Worm (Caenorhabditis elegans) whole organism, L4 larva: ENCODE data around the gene nlp-57.

Experiments used
- F44E2.7 ChIP-seq: fragments of 200-800 bp; sonication (Bioruptor generic); IDR thresholded peaks from 2 replicates; pipeline ENCODE4 v2.1.2; 2022; ENCODE audit warnings: missing genetic modification characterization, missing compliant biosample characterization
- F49E8.2 ChIP-seq: sonication (generic microtip); optimal IDR thresholded peaks from 2 replicates; lab custom pipeline; 2016; ENCODE audit warnings: missing compliant biosample characterization, mild to moderate bottlenecking, missing genetic modification characterization, borderline replicate concordance
- R02D3.7 ChIP-seq: fragments of 150-350 bp; sonication (generic microtip); optimal IDR thresholded peaks from 3 replicates; lab custom pipeline; 2014; ENCODE audit warnings: missing biosample characterization, missing genetic modification characterization
- T20F7.1 ChIP-seq: fragments of 200-800 bp; sonication (Bioruptor generic); optimal IDR thresholded peaks from 2 replicates; lab custom pipeline; 2018; ENCODE audit warnings: mild to moderate bottlenecking, missing genetic modification characterization, missing compliant biosample characterization
- T26A8.4 ChIP-seq: fragments of 200-800 bp; sonication (Bioruptor generic); IDR thresholded peaks from 2 replicates; pipeline ENCODE4 v1.3.6; 2022; ENCODE audit warnings: missing genetic modification characterization, missing compliant biosample characterization
- Y48G9A.11 ChIP-seq: fragments of 200-800 bp; sonication (Bioruptor generic); IDR thresholded peaks from 2 replicates; pipeline ENCODE4 v1.3.6; 2022; ENCODE audit warnings: missing genetic modification reagents, missing genetic modification characterization, missing compliant biosample characterization
- ZK337.2 ChIP-seq: fragments of 200-800 bp; sonication (Bioruptor generic); IDR thresholded peaks from 2 replicates; pipeline ENCODE4 v1.3.6; 2022; ENCODE audit warnings: missing genetic modification reagents, missing genetic modification characterization, missing compliant biosample characterization
- ZK546.5 ChIP-seq, 2 experiments: sonication (generic microtip); optimal IDR thresholded peaks; 2 replicates each; lab custom pipeline; 2017; ENCODE audit warnings: missing biosample characterization in 2 of 2, missing genetic modification characterization in 2 of 2
- aha-1 ChIP-seq: fragments of 150-350 bp; peaks from one replicate; lab custom pipeline; 2014; ENCODE audit warnings: missing biosample characterization, missing genetic modification characterization
- aly-2 ChIP-seq: sonication (generic microtip); optimal IDR thresholded peaks from 2 replicates; lab custom pipeline; 2018; ENCODE audit warnings: missing biosample characterization, missing genetic modification characterization
- ceh-28 ChIP-seq: fragments of 150-350 bp; optimal IDR thresholded peaks from 2 replicates; lab custom pipeline; 2014; ENCODE audit warnings: missing biosample characterization, missing genetic modification reagents, missing genetic modification characterization
- ceh-32 ChIP-seq: sonication (generic microtip); optimal IDR thresholded peaks from 2 replicates; lab custom pipeline; 2016; ENCODE audit warnings: mild to moderate bottlenecking, missing genetic modification characterization, missing compliant biosample characterization; ENCODE audit not compliant: poor library complexity
- ceh-62 ChIP-seq: sonication (generic microtip); optimal IDR thresholded peaks from 2 replicates; lab custom pipeline; 2017; ENCODE audit warnings: missing biosample characterization, missing genetic modification characterization
- ctbp-1 ChIP-seq: fragments of 200-800 bp; sonication (Bioruptor generic); IDR thresholded peaks from 2 replicates; pipeline ENCODE4 v1.3.6; 2022; ENCODE audit warnings: missing genetic modification reagents, missing genetic modification characterization, missing compliant biosample characterization
- daf-16 ChIP-seq, 3 experiments: sonication (generic microtip); optimal IDR thresholded peaks; 2 replicates each; lab custom pipeline; 2016 to 2017; ENCODE audit warnings: missing genetic modification characterization in 3 of 3, missing genetic modification reagents in 3 of 3, mild to moderate bottlenecking in 2 of 3, missing compliant biosample characterization in 2 of 3, missing biosample characterization in 1 of 3, moderate library complexity in 1 of 3
- daf-8 ChIP-seq: fragments of 200-800 bp; sonication (Bioruptor generic); IDR thresholded peaks from 2 replicates; pipeline ENCODE4 v1.3.6; 2022; ENCODE audit warnings: missing genetic modification characterization, missing compliant biosample characterization
- dmd-6 ChIP-seq: fragments of 200-800 bp; sonication (Bioruptor generic); IDR thresholded peaks from 2 replicates; pipeline ENCODE4 v1.3.6; 2022; ENCODE audit warnings: missing genetic modification reagents, missing genetic modification characterization, missing compliant biosample characterization
- dpl-1 ChIP-seq: fragments of 150-350 bp; optimal IDR thresholded peaks from 2 replicates; lab custom pipeline; 2014; ENCODE audit warnings: missing biosample characterization, missing genetic modification reagents, missing genetic modification characterization
- dve-1 ChIP-seq: sonication (generic microtip); optimal IDR thresholded peaks from 2 replicates; lab custom pipeline; 2017; ENCODE audit warnings: antibody characterized with exemption, mild to moderate bottlenecking, missing genetic modification characterization, missing compliant biosample characterization; ENCODE audit not compliant: insufficient read depth
- fkh-10 ChIP-seq: fragments of 150-350 bp; optimal IDR thresholded peaks from 2 replicates; lab custom pipeline; 2014; ENCODE audit warnings: missing biosample characterization, missing genetic modification reagents, missing genetic modification characterization
- hif-1 ChIP-seq, 2 experiments: sonication (generic microtip); optimal IDR thresholded peaks; 2 replicates each; lab custom pipeline; 2016 to 2017; ENCODE audit warnings: missing compliant biosample characterization in 2 of 2, missing genetic modification characterization in 2 of 2, missing genetic modification reagents in 2 of 2, missing genotype in 2 of 2, mild to moderate bottlenecking in 1 of 2
- lin-38 ChIP-seq: fragments of 200-800 bp; sonication (Bioruptor generic); IDR thresholded peaks from 2 replicates; pipeline ENCODE4 v1.3.6; 2022; ENCODE audit warnings: missing genetic modification reagents, missing genetic modification characterization, missing compliant biosample characterization
- mdl-1 ChIP-seq, 2 experiments: fragments of 150-350 bp in 1 of 2; sonication (generic microtip) in 1 of 2; optimal IDR thresholded peaks; 2 replicates each; lab custom pipeline; 2014 to 2017; ENCODE audit warnings: missing biosample characterization in 2 of 2, missing genetic modification characterization in 2 of 2
- mdt-29 ChIP-seq: fragments of 200-800 bp; sonication (Bioruptor generic); IDR thresholded peaks from 2 replicates; pipeline ENCODE4 v1.3.6; 2022; ENCODE audit warnings: missing genetic modification reagents, missing genetic modification characterization, missing compliant biosample characterization
- mes-2 ChIP-seq: sonication (generic microtip); optimal IDR thresholded peaks from 2 replicates; lab custom pipeline; 2016; ENCODE audit warnings: missing genotype, mild to moderate bottlenecking, missing genetic modification characterization, missing compliant biosample characterization; ENCODE audit not compliant: poor library complexity, severe bottlenecking
- mxl-3 ChIP-seq: fragments of 200-800 bp; sonication (Bioruptor generic); optimal IDR thresholded peaks from 2 replicates; lab custom pipeline; 2018; ENCODE audit warnings: mild to moderate bottlenecking, missing genetic modification characterization, missing compliant biosample characterization
- nhr-11 ChIP-seq: fragments of 150-350 bp; optimal IDR thresholded peaks from 2 replicates; lab custom pipeline; 2014; ENCODE audit warnings: missing biosample characterization, missing genetic modification characterization
- nhr-111 ChIP-seq: fragments of 200-800 bp; sonication (Bioruptor generic); optimal IDR thresholded peaks from 2 replicates; lab custom pipeline; 2018; ENCODE audit warnings: mild to moderate bottlenecking, missing genetic modification characterization, missing compliant biosample characterization
- nhr-28 ChIP-seq: fragments of 150-350 bp; optimal IDR thresholded peaks from 2 replicates; lab custom pipeline; 2014; ENCODE audit warnings: missing biosample characterization, missing genetic modification characterization
- nhr-77 ChIP-seq: fragments of 150-350 bp; optimal IDR thresholded peaks from 2 replicates; lab custom pipeline; 2014; ENCODE audit warnings: missing biosample characterization, missing genetic modification characterization
- pha-4 ChIP-seq, 2 experiments: fragments of 150-350 bp in 1 of 2; fragments of 200-800 bp in 1 of 2; sonication (Bioruptor generic) in 1 of 2; IDR thresholded peaks in 1 of 2; optimal IDR thresholded peaks in 1 of 2; 2 replicates each; pipeline versions ENCODE4 v1.3.6 to Lab custom; 2014 to 2022; ENCODE audit warnings: missing genetic modification characterization in 2 of 2, missing genetic modification reagents in 2 of 2, missing biosample characterization in 1 of 2, missing compliant biosample characterization in 1 of 2
- pqm-1 ChIP-seq: sonication (generic microtip); optimal IDR thresholded peaks from 2 replicates; lab custom pipeline; 2017; ENCODE audit warnings: missing biosample characterization, missing genetic modification characterization
- sdz-12 ChIP-seq: fragments of 200-800 bp; sonication (Bioruptor generic); optimal IDR thresholded peaks from 2 replicates; lab custom pipeline; 2018; ENCODE audit warnings: mild to moderate bottlenecking, missing genetic modification characterization, missing compliant biosample characterization
- tag-97 ChIP-seq: fragments of 200-800 bp; sonication (Bioruptor generic); IDR thresholded peaks from 2 replicates; pipeline ENCODE4 v1.3.6; 2022; ENCODE audit warnings: missing genetic modification characterization, missing compliant biosample characterization
- tra-1 ChIP-seq: fragments of 200-800 bp; sonication (Bioruptor generic); IDR thresholded peaks from 2 replicates; pipeline ENCODE4 v1.3.6; 2022; ENCODE audit warnings: missing genetic modification reagents, missing genetic modification characterization, missing compliant biosample characterization
- unc-62 ChIP-seq, 3 experiments: fragments of 150-350 bp in 1 of 3; sonication (generic microtip); optimal IDR thresholded peaks in 2 of 3; peaks in 1 of 3; 1 replicate in 1 of 3; 2 replicates in 2 of 3; lab custom pipeline; 2014 to 2017; ENCODE audit warnings: missing biosample characterization in 3 of 3, missing genetic modification characterization in 3 of 3, missing genetic modification reagents in 3 of 3, missing genotype in 1 of 3
- zag-1 ChIP-seq: fragments of 150-350 bp; optimal IDR thresholded peaks from 2 replicates; lab custom pipeline; 2014; ENCODE audit warnings: missing biosample characterization, missing genetic modification characterization
- ztf-7 ChIP-seq: fragments of 150-350 bp; optimal IDR thresholded peaks from 2 replicates; lab custom pipeline; 2014; ENCODE audit warnings: missing biosample characterization, missing genetic modification characterization

Gene nlp-57

ce11 chrX:11323225-11323624, 6.4 kb downstream of the nlp-57 start:
- TF ChIP-seq F44E2.7 (GFP tag; lab: Robert Waterston, UW) (no peak), dmd-6 (GFP tag; lab: Robert Waterston, UW) (peak; percentile 44; the same call in 1 of the 2 replicates), R02D3.7 (no peak), ceh-28 (no peak), dpl-1 (no peak), lin-38 (GFP tag; lab: Robert Waterston, UW) (no peak), tag-97 (GFP tag; lab: Robert Waterston, UW) (no peak), aha-1 (peak; percentile 5), F49E8.2 (tag; lab: Kevin White, UChicago) (no peak), ctbp-1 (GFP tag; lab: Robert Waterston, UW) (no peak), Y48G9A.11 (no peak), nhr-28 (tag; lab: Kevin White, UChicago) (peak; percentile 13), nhr-111 (GFP tag; lab: Kevin White, UChicago) (no peak), aly-2 (tag; lab: Kevin White, UChicago) (no peak), ztf-7 (tag; lab: Kevin White, UChicago) (no peak), mdt-29 (GFP tag; lab: Robert Waterston, UW) (no peak), ceh-62 (no peak), ZK337.2 (GFP tag; lab: Robert Waterston, UW) (no peak), zag-1 (tag; lab: Kevin White, UChicago) (no peak), ceh-32 (tag; lab: Kevin White, UChicago) (no peak), daf-16 (GFP tag; optimal IDR thresholded peaks at IDR 0.05; lab: Kevin White, UChicago) (no peak), daf-16 (tag; optimal IDR thresholded peaks at IDR 0.05; lab: Kevin White, UChicago) (peak; percentile 40), ZK546.5 (tag; optimal IDR thresholded peaks at IDR 0.05; lab: Kevin White, UChicago) (no peak), unc-62 (GFP tag; optimal IDR thresholded peaks at IDR 0.05 in 1 of 2; lab: Kevin White, UChicago) (no peak), unc-62 (tag; optimal IDR thresholded peaks at IDR 0.05; lab: Kevin White, UChicago) (no peak), T20F7.1 (no peak), hif-1 (tag; optimal IDR thresholded peaks at IDR 0.05; lab: Kevin White, UChicago) (no peak), pqm-1 (peak; percentile 80), daf-8 (GFP tag; lab: Robert Waterston, UW) (no peak), dve-1 (tag; lab: Kevin White, UChicago) (no peak)

DNA sequence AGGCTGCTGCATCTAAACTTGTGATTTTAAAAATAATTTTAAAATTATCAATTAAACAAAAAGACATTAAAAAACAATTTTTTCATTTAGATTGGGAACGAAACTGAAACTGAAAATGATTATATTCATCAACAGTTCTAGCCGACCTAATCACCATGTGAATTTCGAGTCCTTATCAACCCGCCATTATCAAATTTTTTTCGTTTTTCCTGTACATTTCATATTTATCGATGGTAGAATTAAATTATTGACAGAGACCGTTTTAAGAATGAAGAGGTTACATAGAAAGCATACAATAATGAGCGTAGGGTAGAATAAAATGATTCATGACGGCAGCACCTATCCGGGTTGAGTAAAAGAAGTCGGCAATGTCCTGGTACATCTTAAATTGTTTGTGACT, 7.4 kb downstream of the nlp-57 start, which contains the start of gene asm-2:
Gene asm-2 (minus strand): TSS at position 12 of the 400 bp plus-strand sequence.
- peak; percentile 87 for TF ChIP-seq nhr-28 (tag; lab: Kevin White, UChicago)
- TF ChIP-seq pqm-1: peak; percentile 98
- TF ChIP-seq mdl-1 (tag; optimal IDR thresholded peaks at IDR 0.05; lab: Kevin White, UChicago): peak in 1 of 2 experiments; percentile 29
- TF ChIP-seq tra-1 (GFP tag; lab: Robert Waterston, UW): peak; percentile 36; the same call in 1 of the 2 replicates
- no peak for TF ChIP-seq sdz-12 (GFP tag; lab: Kevin White, UChicago)
- TF ChIP-seq mes-2 (tag; lab: Kevin White, UChicago): no peak
- TF ChIP-seq daf-16 (GFP tag; optimal IDR thresholded peaks at IDR 0.05; lab: Kevin White, UChicago): no peak
- TF ChIP-seq daf-16 (tag; optimal IDR thresholded peaks at IDR 0.05; lab: Kevin White, UChicago): peak; percentile 88
- TF ChIP-seq dmd-6 (GFP tag; lab: Robert Waterston, UW): peak; percentile 63
- no peak for TF ChIP-seq ZK337.2 (GFP tag; lab: Robert Waterston, UW)
- TF ChIP-seq nhr-77 (tag; lab: Kevin White, UChicago): peak; percentile 57
- TF ChIP-seq fkh-10: no peak
- TF ChIP-seq nhr-11: no peak
- TF ChIP-seq pha-4 (GFP tag; IDR thresholded peaks at IDR 0.05; lab: Robert Waterston, UW): no peak
- TF ChIP-seq pha-4 (tag; optimal IDR thresholded peaks at IDR 0.05; lab: Kevin White, UChicago): no peak
- peak; percentile 68 for TF ChIP-seq mxl-3 (GFP tag; lab: Kevin White, UChicago)
- no peak for TF ChIP-seq T26A8.4
- TF ChIP-seq, all 104 proteins: peak for 8
